Fruit fly (Drosophila melanogaster) whole organism, pupa: ENCODE results near the gene CG12115.

Experiments used
- CG12605 ChIP-seq: fragments of 200-800 bp; sonication (Bioruptor generic); IDR thresholded peaks from 2 replicates; pipeline ENCODE4 v1.3.6; 2022; ENCODE audit warnings: missing biosample characterization, missing genetic modification characterization
- CG13204 ChIP-seq: fragments of 200-800 bp; sonication (Bioruptor generic); optimal IDR thresholded peaks from 2 replicates; lab custom pipeline; 2018; ENCODE audit warnings: missing biosample characterization, mild to moderate bottlenecking, missing genetic modification characterization, moderate library complexity
- CG14655 ChIP-seq: fragments of 200-800 bp; sonication (Bioruptor generic); optimal IDR thresholded peaks from 3 replicates; lab custom pipeline; 2017; ENCODE audit warnings: mild to moderate bottlenecking, missing biosample characterization, missing genetic modification reagents, missing genetic modification characterization
- CG15710 ChIP-seq: fragments of 200-800 bp; sonication (Bioruptor generic); optimal IDR thresholded peaks from 2 replicates; lab custom pipeline; 2018; ENCODE audit warnings: missing biosample characterization, mild to moderate bottlenecking, missing genetic modification characterization, moderate library complexity
- CG34367 ChIP-seq: fragments of 200-800 bp; sonication (Bioruptor generic); optimal IDR thresholded peaks from 2 replicates; lab custom pipeline; 2018; ENCODE audit warnings: missing biosample characterization, mild to moderate bottlenecking, missing genetic modification characterization
- CG4496 ChIP-seq: fragments of 200-800 bp; sonication (Bioruptor generic); IDR thresholded peaks from 3 replicates; pipeline ENCODE4 v1.3.6; 2022; ENCODE audit warnings: missing biosample characterization, missing genetic modification characterization
- CG8301 ChIP-seq: fragments of 200-800 bp; sonication (Bioruptor generic); optimal IDR thresholded peaks from 2 replicates; lab custom pipeline; 2018; ENCODE audit warnings: missing biosample characterization, mild to moderate bottlenecking, missing genetic modification characterization
- Ets98B ChIP-seq: fragments of 200-800 bp; sonication (Bioruptor generic); IDR thresholded peaks from 2 replicates; pipeline ENCODE4 v1.3.6; 2022; ENCODE audit warnings: missing biosample characterization, missing genetic modification characterization
- Pif1A ChIP-seq: fragments of 200-800 bp; sonication (Bioruptor generic); optimal IDR thresholded peaks from 3 replicates; lab custom pipeline; 2016; ENCODE audit warnings: missing biosample characterization, missing genetic modification characterization
- Pif1B ChIP-seq: fragments of 200-800 bp; sonication (Bioruptor generic); optimal IDR thresholded peaks from 3 replicates; lab custom pipeline; 2016; ENCODE audit warnings: missing biosample characterization, missing genetic modification characterization
- Snoo ChIP-seq: fragments of 200-800 bp; sonication (Bioruptor generic); optimal IDR thresholded peaks from 3 replicates; lab custom pipeline; 2017; ENCODE audit warnings: missing biosample characterization, mild to moderate bottlenecking, missing genetic modification characterization, inconsistent platforms
- fd96Ca ChIP-seq: fragments of 200-800 bp; sonication (Bioruptor generic); IDR thresholded peaks from 3 replicates; pipeline ENCODE4 v1.3.6; 2022; ENCODE audit warnings: missing biosample characterization, missing genetic modification characterization

- TF ChIP-seq CG13204 (GFP tag; lab: Kevin White, UChicago) (no peak), CG14655 (GFP tag; lab: Kevin White, UChicago) (no peak), CG34367 (tag; lab: Kevin White, UChicago) (no peak), CG15710 (tag; lab: Kevin White, UChicago) (no peak), Pif1B (GFP tag; lab: Kevin White, UChicago) (no peak), CG12605 (no peak), fd96Ca (GFP tag; lab: Robert Waterston, UW) (no peak), Pif1A (GFP tag; lab: Kevin White, UChicago) (no peak), Ets98B (GFP tag; lab: Robert Waterston, UW) (no peak), CG4496 (GFP tag; lab: Robert Waterston, UW) (no peak), CG8301 (no peak), Snoo (tag; lab: Kevin White, UChicago) (no peak)
Measured at dm6 chrX:9232199-9232598, 41.8 kb upstream of the CG12115 start, which contains the start of gene CG12121.
